Fruit fly (Drosophila melanogaster) whole organism, wandering third instar larva: ENCODE data around the gene kay.

Source experiments
- CG32264 ChIP-seq: fragments of 200-800 bp; sonication (Bioruptor generic); optimal IDR thresholded peaks from 2 replicates; lab custom pipeline; 2016; ENCODE audit warnings: missing biosample characterization, missing genetic modification characterization
- CG9705 ChIP-seq: fragments of 200-800 bp; sonication (Bioruptor generic); optimal IDR thresholded peaks from 2 replicates; lab custom pipeline; 2018; ENCODE audit warnings: missing biosample characterization, mild to moderate bottlenecking, missing genetic modification characterization
- CrebA ChIP-seq: fragments of 200-800 bp; sonication (Bioruptor generic); optimal IDR thresholded peaks from 2 replicates; lab custom pipeline; 2016; ENCODE audit warnings: missing biosample characterization, mild to moderate bottlenecking, missing genetic modification characterization, borderline replicate concordance
- Dif ChIP-seq: fragments of 200-275, 200-300 bp; sonication (Bioruptor generic); optimal IDR thresholded peaks from 2 replicates; lab custom pipeline; 2018; ENCODE audit warnings: missing biosample characterization, missing genetic modification characterization; ENCODE audit not compliant: partially characterized antibody
- GATAd ChIP-seq: sonication (Bioruptor generic); optimal IDR thresholded peaks from 2 replicates; lab custom pipeline; 2016; ENCODE audit warnings: missing biosample characterization, missing genetic modification characterization
- HLH106 ChIP-seq: fragments of 200-800 bp; optimal IDR thresholded peaks from 3 replicates; lab custom pipeline; 2019; ENCODE audit warnings: missing biosample characterization, mild to moderate bottlenecking, missing genetic modification characterization, moderate library complexity
- Hnf4 ChIP-seq: fragments of 200-800 bp; sonication (Bioruptor generic); optimal IDR thresholded peaks from 2 replicates; lab custom pipeline; 2016; ENCODE audit warnings: missing biosample characterization, mild to moderate bottlenecking, missing genetic modification characterization
- Hr78 ChIP-seq: fragments of >200 bp; optimal IDR thresholded peaks from 2 replicates; lab custom pipeline; 2017; ENCODE audit warnings: missing biosample characterization, missing genetic modification characterization
- Hr83 ChIP-seq: fragments of 200-300 bp; sonication (Bioruptor generic); optimal IDR thresholded peaks from 2 replicates; lab custom pipeline; 2016; ENCODE audit warnings: missing biosample characterization, mild to moderate bottlenecking, missing genetic modification characterization, moderate library complexity; ENCODE audit not compliant: poor library complexity, severe bottlenecking
- Jra ChIP-seq: sonication (Bioruptor generic); optimal IDR thresholded peaks from 2 replicates; lab custom pipeline; 2016; ENCODE audit warnings: missing biosample characterization, missing genetic modification characterization
- N ChIP-seq: fragments of >200 bp; optimal IDR thresholded peaks from 2 replicates; lab custom pipeline; 2018; ENCODE audit warnings: missing biosample characterization, missing external identifiers, missing genetic modification characterization
- OdsH ChIP-seq: fragments of 200-800 bp; sonication (Bioruptor generic); optimal IDR thresholded peaks from 2 replicates; lab custom pipeline; 2016; ENCODE audit warnings: missing biosample characterization, mild to moderate bottlenecking, missing genetic modification characterization
- Rel ChIP-seq, 2 experiments: fragments of 200-800 bp; sonication (Bioruptor generic) in 1 of 2; optimal IDR thresholded peaks; 2 replicates in 1 of 2; 3 replicates in 1 of 2; lab custom pipeline; 2016 to 2019; ENCODE audit warnings: mild to moderate bottlenecking in 2 of 2, missing biosample characterization in 2 of 2, missing genetic modification characterization in 2 of 2, moderate library complexity in 1 of 2
- Sp1 ChIP-seq: fragments of 200-800 bp; sonication (Bioruptor generic); optimal IDR thresholded peaks from 3 replicates; lab custom pipeline; 2019; ENCODE audit warnings: missing biosample characterization, mild to moderate bottlenecking, missing genetic modification characterization, moderate library complexity
- Vsx2 ChIP-seq: fragments of 200-300, 225-300 bp; sonication (Bioruptor generic); optimal IDR thresholded peaks from 2 replicates; lab custom pipeline; 2018; ENCODE audit warnings: missing biosample characterization, missing genetic modification characterization; ENCODE audit not compliant: partially characterized antibody
- br ChIP-seq: fragments of 200-800 bp; sonication (Bioruptor generic); optimal IDR thresholded peaks from 2 replicates; lab custom pipeline; 2016; ENCODE audit warnings: missing biosample characterization, missing genetic modification characterization
- brk ChIP-seq: fragments of 200-800 bp; sonication (Bioruptor generic); optimal IDR thresholded peaks from 2 replicates; lab custom pipeline; 2016; ENCODE audit warnings: missing biosample characterization, mild to moderate bottlenecking, missing genetic modification characterization
- dl ChIP-seq, 2 experiments: fragments of 175-275, 200-275 bp in 1 of 2; fragments of 200-275 bp in 1 of 2; sonication (Bioruptor generic); optimal IDR thresholded peaks; lab custom pipeline; 2018; ENCODE audit warnings: mild to moderate bottlenecking in 2 of 2, missing biosample characterization in 2 of 2, missing genetic modification characterization in 2 of 2, moderate library complexity in 2 of 2; ENCODE audit not compliant: partially characterized antibody in 2 of 2, insufficient read depth in 1 of 2
- dmrt93B ChIP-seq: fragments of 200-800 bp; sonication (Bioruptor generic); optimal IDR thresholded peaks from 2 replicates; lab custom pipeline; 2018; ENCODE audit warnings: missing biosample characterization, mild to moderate bottlenecking, missing genetic modification characterization
- dsf ChIP-seq: sonication (Bioruptor generic); optimal IDR thresholded peaks from 2 replicates; lab custom pipeline; 2016; ENCODE audit warnings: missing biosample characterization, missing genetic modification characterization, borderline replicate concordance
- ey ChIP-seq: fragments of 200-800 bp; sonication (Bioruptor generic); optimal IDR thresholded peaks from 2 replicates; lab custom pipeline; 2016; ENCODE audit warnings: missing biosample characterization, missing genetic modification characterization
- foxo ChIP-seq, 2 experiments: fragments of 200-800 bp; sonication (Bioruptor generic); optimal IDR thresholded peaks; 2 replicates in 1 of 2; 3 replicates in 1 of 2; lab custom pipeline; 2016 to 2017; ENCODE audit warnings: missing biosample characterization in 2 of 2, missing genetic modification characterization in 2 of 2
- fru ChIP-seq: fragments of 200-800 bp; sonication (Bioruptor generic); optimal IDR thresholded peaks from 3 replicates; lab custom pipeline; 2016; ENCODE audit warnings: missing biosample characterization, mild to moderate bottlenecking, missing genetic modification characterization
- h ChIP-seq: fragments of 200-800 bp; sonication (Bioruptor generic); optimal IDR thresholded peaks from 3 replicates; lab custom pipeline; 2016; ENCODE audit warnings: missing biosample characterization, mild to moderate bottlenecking, missing genetic modification characterization
- jim ChIP-seq: fragments of 175-275, 200-325 bp; sonication (Bioruptor generic); optimal IDR thresholded peaks from 2 replicates; lab custom pipeline; 2016; ENCODE audit warnings: missing biosample characterization, mild to moderate bottlenecking, missing genetic modification characterization
- lola ChIP-seq: fragments of >200 bp; optimal IDR thresholded peaks from 2 replicates; lab custom pipeline; 2017; ENCODE audit warnings: missing biosample characterization, missing genetic modification characterization
- pan ChIP-seq: fragments of >200 bp; optimal IDR thresholded peaks from 2 replicates; lab custom pipeline; 2017
- psq ChIP-seq: fragments of 200-800 bp; sonication (Bioruptor generic); optimal IDR thresholded peaks from 3 replicates; lab custom pipeline; 2017; ENCODE audit warnings: missing biosample characterization, mild to moderate bottlenecking, missing genetic modification characterization, moderate library complexity
- rgr ChIP-seq: fragments of 200-800 bp; sonication (Bioruptor generic); optimal IDR thresholded peaks from 3 replicates; lab custom pipeline; 2016; ENCODE audit warnings: missing biosample characterization, mild to moderate bottlenecking, missing genetic modification characterization
- sage ChIP-seq: fragments of 200-800 bp; sonication (Bioruptor generic); optimal IDR thresholded peaks from 2 replicates; lab custom pipeline; 2016; ENCODE audit warnings: missing biosample characterization, mild to moderate bottlenecking, missing genetic modification characterization
- tai ChIP-seq: sonication (Bioruptor generic); optimal IDR thresholded peaks from 2 replicates; lab custom pipeline; 2016; ENCODE audit warnings: missing biosample characterization, missing genetic modification characterization

The kay gene

DNA sequence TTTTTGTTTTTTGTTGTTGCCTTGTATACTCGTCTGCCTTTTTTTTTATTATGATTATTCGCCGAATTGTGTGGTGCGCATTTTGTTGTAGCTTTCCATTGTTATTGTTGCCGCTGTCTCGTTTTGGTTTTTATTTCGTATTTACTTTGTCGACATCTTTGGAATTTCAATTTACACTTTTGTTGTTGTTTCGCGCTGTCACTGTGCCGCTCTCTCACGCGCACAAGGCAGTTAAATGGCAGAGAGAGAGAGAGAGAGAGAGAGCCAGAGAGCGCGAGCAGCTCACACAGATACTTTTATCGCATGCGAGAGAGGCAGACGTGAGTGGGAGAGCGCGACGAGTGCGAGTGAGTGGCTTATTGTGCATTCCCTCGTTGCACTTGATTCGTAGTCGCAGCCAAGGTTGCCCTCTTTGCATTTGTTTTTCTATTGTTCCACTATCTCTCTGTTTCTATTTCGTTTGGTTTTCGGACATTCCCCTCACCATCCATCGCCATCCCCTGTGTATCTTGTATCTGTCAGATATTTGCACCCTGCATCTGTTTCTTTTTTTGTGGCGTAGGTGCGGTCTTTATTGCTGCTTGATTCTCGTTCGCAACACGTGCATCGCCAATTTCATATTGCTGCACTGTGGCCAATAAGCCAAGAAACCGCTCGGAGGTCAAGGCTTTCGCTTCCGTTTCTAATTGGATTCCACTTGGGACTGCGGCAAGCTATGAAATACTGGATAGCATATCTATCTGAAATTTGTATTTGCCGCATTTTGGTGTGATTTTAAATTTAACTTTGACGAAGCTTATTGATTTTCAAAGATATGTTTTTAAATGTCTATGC is 8.8 kb downstream of the kay start:
- TF ChIP-seq HLH106 (tag; lab: Kevin White, UChicago) (no peak), dl (GFP tag; optimal IDR thresholded peaks at IDR 0.05; lab: Kevin White, UChicago; ENCODE audit: insufficient read depth in 1 of 2, partially characterized antibody in 2 of 2) (peak; percentile 98 to 99), h (GFP tag; lab: Kevin White, UChicago) (peak; percentile 10), lola (no peak), Vsx2 (GFP tag; lab: Kevin White, UChicago) (peak; percentile 98), GATAd (GFP tag; lab: Kevin White, UChicago) (no peak), CG32264 (GFP tag; lab: Kevin White, UChicago) (peak; percentile 49), br (GFP tag; lab: Kevin White, UChicago) (no peak), CrebA (GFP tag; lab: Kevin White, UChicago) (peak; percentile 82), OdsH (GFP tag; lab: Kevin White, UChicago) (peak; percentile 9), Dif (GFP tag; lab: Kevin White, UChicago) (peak; percentile 100), dsf (no peak), rgr (GFP tag; lab: Kevin White, UChicago) (peak; percentile 24), pan (lab: Kevin White, UChicago) (no peak), N (GFP tag; lab: Kevin White, UChicago) (no peak), Hr78 (no peak), jim (peak; percentile 54), brk (peak; percentile 15), psq (peak; percentile 81), Sp1 (GFP tag; lab: Kevin White, UChicago) (no peak), sage (GFP tag; lab: Kevin White, UChicago) (peak; percentile 45), Hr83 (GFP tag; lab: Kevin White, UChicago) (peak; percentile 62), Rel (GFP tag; optimal IDR thresholded peaks at IDR 0.05; lab: Kevin White, UChicago) (peak; percentile 43), Rel (tag; optimal IDR thresholded peaks at IDR 0.05; lab: Kevin White, UChicago) (peak; percentile 70)

DNA sequence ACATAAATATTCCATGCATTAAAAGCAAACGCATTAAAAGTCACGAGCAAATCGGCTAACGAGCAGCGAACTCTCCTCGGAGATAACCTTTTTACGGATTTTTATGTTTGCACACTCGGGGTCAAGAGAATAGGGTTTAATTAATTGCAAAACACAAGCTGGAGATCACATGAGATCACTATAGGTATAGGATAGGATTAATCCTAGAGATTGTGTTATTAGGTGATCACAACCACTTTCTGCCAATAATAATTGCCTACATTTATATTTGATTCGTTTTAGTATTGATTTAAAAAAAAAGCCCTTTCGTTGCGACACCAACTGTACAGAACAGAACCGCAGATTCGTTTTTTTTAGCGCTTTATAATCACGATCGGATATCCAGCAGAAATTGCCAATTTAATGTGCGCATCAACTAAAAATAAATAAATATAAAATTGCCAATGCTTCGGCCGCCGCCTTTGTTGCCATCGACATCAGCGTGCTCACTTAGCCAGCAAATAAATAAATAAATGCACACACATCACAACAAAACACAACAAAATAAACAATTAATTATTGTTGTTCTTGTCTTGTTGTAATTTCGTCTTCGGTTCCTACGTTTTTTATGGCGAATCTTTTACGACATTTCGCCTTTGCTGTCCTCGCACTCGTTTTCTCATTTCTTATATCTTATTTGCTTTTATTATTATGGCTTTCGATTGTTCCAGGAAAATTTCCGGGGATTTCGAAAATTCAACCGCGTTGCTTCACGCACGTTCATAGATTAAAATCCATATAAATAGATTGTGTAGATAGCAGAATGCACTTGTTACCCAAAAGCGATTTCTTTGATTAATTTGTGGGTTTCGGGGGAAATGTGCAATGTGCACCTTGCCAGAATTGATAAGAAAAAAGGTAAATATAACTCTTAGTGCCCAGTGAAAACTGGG is 10.2 kb downstream of the kay start:
- TF ChIP-seq dsf, result no peak
- peak in 1 of 2 experiments; percentile 9 for TF ChIP-seq foxo (GFP tag; optimal IDR thresholded peaks at IDR 0.05; lab: Kevin White, UChicago)
- TF ChIP-seq Rel (GFP tag; optimal IDR thresholded peaks at IDR 0.05; lab: Kevin White, UChicago), result no peak
- TF ChIP-seq Rel (tag; optimal IDR thresholded peaks at IDR 0.05; lab: Kevin White, UChicago), result peak; percentile 98
- TF ChIP-seq tai (GFP tag; lab: Kevin White, UChicago), result no peak
- no peak for TF ChIP-seq CG32264 (GFP tag; lab: Kevin White, UChicago)
- TF ChIP-seq pan (lab: Kevin White, UChicago), result no peak
- TF ChIP-seq h (GFP tag; lab: Kevin White, UChicago), result peak; percentile 63

DNA sequence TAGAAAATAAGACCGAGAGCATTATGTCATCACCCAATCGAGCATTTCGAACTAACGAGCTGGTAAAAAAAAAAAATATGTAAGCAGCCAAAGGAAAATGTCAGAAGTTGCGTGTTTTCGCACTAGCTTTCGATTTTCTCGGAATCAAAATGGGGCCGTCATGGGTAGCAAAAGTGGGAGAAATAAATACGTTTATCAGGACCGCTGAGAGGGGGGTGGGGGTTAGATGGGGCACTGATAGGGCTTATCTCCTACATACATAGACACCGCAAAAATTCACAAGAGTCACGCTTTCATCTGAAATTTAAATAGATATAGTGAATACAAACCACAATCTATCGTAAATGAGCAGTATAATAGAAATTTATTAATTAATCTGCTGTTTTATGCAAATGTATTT is 11.4 kb downstream of the kay start:
- no peak for TF ChIP-seq dl (GFP tag; optimal IDR thresholded peaks at IDR 0.05; lab: Kevin White, UChicago; ENCODE audit: insufficient read depth in 1 of 2, partially characterized antibody in 2 of 2)
- TF ChIP-seq dsf, result no peak
- TF ChIP-seq Sp1 (GFP tag; lab: Kevin White, UChicago), result no peak
- TF ChIP-seq dmrt93B, result no peak
- no peak for TF ChIP-seq Hnf4
- no peak for TF ChIP-seq brk
- TF ChIP-seq CG9705, result no peak
- TF ChIP-seq fru, result no peak
- no peak for TF ChIP-seq pan (lab: Kevin White, UChicago)
- no peak for TF ChIP-seq Jra (GFP tag; lab: Kevin White, UChicago)
- TF ChIP-seq OdsH (GFP tag; lab: Kevin White, UChicago), result no peak
- no peak for TF ChIP-seq ey (GFP tag; lab: Kevin White, UChicago)
- no peak for TF ChIP-seq sage (GFP tag; lab: Kevin White, UChicago)
- no peak for TF ChIP-seq rgr (GFP tag; lab: Kevin White, UChicago)
- no peak for TF ChIP-seq jim
